Worm (Caenorhabditis elegans) whole organism, mixed stage, embryonic: Measurements from ENCODE around the gene sta-2.
A peak's percentile ranks its signal among the peaks of the same experiment; 100 is the strongest.

ENCODE experiments used
- M03D4.4 ChIP-seq: sonication (generic microtip); optimal IDR thresholded peaks from 2 replicates; lab custom pipeline; 2017; ENCODE audit warnings: mild to moderate bottlenecking, missing genetic modification characterization, missing compliant biosample characterization
- bed-3 ChIP-seq: fragments of 200-800 bp; sonication (Bioruptor generic); optimal IDR thresholded peaks from 3 replicates; lab custom pipeline; 2018; ENCODE audit warnings: mild to moderate bottlenecking, missing genetic modification characterization, moderate library complexity, missing compliant biosample characterization
- blmp-1 ChIP-seq: fragments of 150-350 bp; optimal IDR thresholded peaks from 2 replicates; lab custom pipeline; 2014; ENCODE audit warnings: missing biosample characterization, missing genetic modification characterization
- ceh-39 ChIP-seq: fragments of 150-350 bp; optimal IDR thresholded peaks from 2 replicates; lab custom pipeline; 2014; ENCODE audit warnings: missing biosample characterization, missing genetic modification characterization
- ceh-43 ChIP-seq: fragments of 200-800 bp; sonication (Bioruptor generic); optimal IDR thresholded peaks from 2 replicates; lab custom pipeline; 2018; ENCODE audit warnings: mild to moderate bottlenecking, missing genetic modification characterization, moderate library complexity, missing compliant biosample characterization
- ceh-83 ChIP-seq: fragments of 200-800 bp; sonication (Bioruptor generic); optimal IDR thresholded peaks from 2 replicates; lab custom pipeline; 2018; ENCODE audit warnings: mild to moderate bottlenecking, missing genetic modification characterization, missing compliant biosample characterization
- ces-1 ChIP-seq: fragments of 150-350 bp; optimal IDR thresholded peaks from 2 replicates; lab custom pipeline; 2014; ENCODE audit warnings: missing biosample characterization, missing genetic modification reagents, missing genetic modification characterization
- cnd-1 ChIP-seq: fragments of 200-800 bp; sonication (Bioruptor generic); optimal IDR thresholded peaks from 2 replicates; lab custom pipeline; 2018; ENCODE audit warnings: mild to moderate bottlenecking, missing genetic modification characterization, missing compliant biosample characterization
- drap-1 ChIP-seq: fragments of 200-800 bp; sonication (Bioruptor generic); optimal IDR thresholded peaks from 3 replicates; lab custom pipeline; 2018; ENCODE audit warnings: mild to moderate bottlenecking, missing genetic modification characterization, missing compliant biosample characterization
- elt-1 ChIP-seq: sonication (generic microtip); optimal IDR thresholded peaks from 2 replicates; lab custom pipeline; 2017; ENCODE audit warnings: missing genetic modification characterization, mild to moderate bottlenecking, missing compliant biosample characterization, antibody characterized with exemption, moderate library complexity, borderline replicate concordance; ENCODE audit not compliant: insufficient read depth
- elt-3 ChIP-seq: fragments of 150-350 bp; optimal IDR thresholded peaks from 2 replicates; lab custom pipeline; 2014; ENCODE audit warnings: missing biosample characterization, missing genetic modification characterization
- flh-1 ChIP-seq: fragments of 200-800 bp; sonication (Bioruptor generic); optimal IDR thresholded peaks from 2 replicates; lab custom pipeline; 2018; ENCODE audit warnings: mild to moderate bottlenecking, missing genetic modification characterization, moderate library complexity, missing compliant biosample characterization
- ham-2 ChIP-seq: fragments of 200-800 bp; sonication (Bioruptor generic); optimal IDR thresholded peaks from 2 replicates; lab custom pipeline; 2018; ENCODE audit warnings: mild to moderate bottlenecking, missing genetic modification characterization, missing compliant biosample characterization
- hlh-1 ChIP-seq: fragments of 150-350 bp; optimal IDR thresholded peaks from 2 replicates; lab custom pipeline; 2014; ENCODE audit warnings: missing biosample characterization, missing genetic modification reagents, missing genetic modification characterization
- lin-13 ChIP-seq: fragments of 150-350 bp; optimal IDR thresholded peaks from 2 replicates; lab custom pipeline; 2014; ENCODE audit warnings: missing biosample characterization, missing genetic modification characterization
- lin-32 ChIP-seq: fragments of 200-800 bp; sonication (Bioruptor generic); optimal IDR thresholded peaks from 2 replicates; lab custom pipeline; 2018; ENCODE audit warnings: mild to moderate bottlenecking, missing genetic modification characterization, missing compliant biosample characterization
- lsy-2 ChIP-seq: fragments of 150-350 bp; optimal IDR thresholded peaks from 2 replicates; lab custom pipeline; 2014; ENCODE audit warnings: missing biosample characterization, missing genetic modification characterization
- mab-5 ChIP-seq: fragments of 150-350 bp; optimal IDR thresholded peaks from 2 replicates; lab custom pipeline; 2014; ENCODE audit warnings: missing biosample characterization, missing genetic modification characterization
- mep-1 ChIP-seq: fragments of 150-350 bp; optimal IDR thresholded peaks from 2 replicates; lab custom pipeline; 2017; ENCODE audit warnings: missing biosample characterization, missing genetic modification reagents, missing genetic modification characterization, inconsistent platforms
- mls-2 ChIP-seq: sonication (generic microtip); optimal IDR thresholded peaks from 2 replicates; lab custom pipeline; 2016; ENCODE audit warnings: mild to moderate bottlenecking, missing genetic modification characterization, moderate library complexity, missing compliant biosample characterization
- nhr-12 ChIP-seq: fragments of 150-350 bp; optimal IDR thresholded peaks from 2 replicates; lab custom pipeline; 2014; ENCODE audit warnings: missing biosample characterization, missing genetic modification characterization
- nhr-2 ChIP-seq: fragments of 150-350 bp; optimal IDR thresholded peaks from 2 replicates; lab custom pipeline; 2014; ENCODE audit warnings: missing biosample characterization, missing genetic modification characterization
- nhr-237 ChIP-seq: fragments of 150-350 bp; optimal IDR thresholded peaks from 2 replicates; lab custom pipeline; 2014; ENCODE audit warnings: missing biosample characterization, missing genetic modification characterization
- nhr-28 ChIP-seq: fragments of 150-350 bp; optimal IDR thresholded peaks from 2 replicates; lab custom pipeline; 2014; ENCODE audit warnings: missing biosample characterization, missing genetic modification characterization
- nhr-76 ChIP-seq: sonication (generic microtip); optimal IDR thresholded peaks from 2 replicates; lab custom pipeline; 2017; ENCODE audit warnings: missing biosample characterization, missing genetic modification characterization
- pha-4 ChIP-seq: fragments of 150-350 bp; optimal IDR thresholded peaks from 2 replicates; lab custom pipeline; 2018; ENCODE audit warnings: missing biosample characterization, missing genetic modification reagents, missing genetic modification characterization
- sem-2 ChIP-seq: fragments of 200-800 bp; sonication (Bioruptor generic); optimal IDR thresholded peaks from 2 replicates; lab custom pipeline; 2018; ENCODE audit warnings: mild to moderate bottlenecking, missing genetic modification characterization, missing compliant biosample characterization
- snpc-4 ChIP-seq: fragments of 150-350 bp; optimal IDR thresholded peaks from 2 replicates; lab custom pipeline; 2014; ENCODE audit warnings: missing biosample characterization, missing genetic modification characterization
- sptf-1 ChIP-seq: sonication (generic microtip); optimal IDR thresholded peaks from 2 replicates; lab custom pipeline; 2017; ENCODE audit warnings: mild to moderate bottlenecking, missing genetic modification characterization, moderate library complexity, missing compliant biosample characterization
- tbx-8 ChIP-seq: fragments of 200-800 bp; sonication (Bioruptor generic); optimal IDR thresholded peaks from 2 replicates; lab custom pipeline; 2018; ENCODE audit warnings: mild to moderate bottlenecking, missing genetic modification characterization, moderate library complexity, missing compliant biosample characterization
- unc-120 ChIP-seq: sonication (generic microtip); optimal IDR thresholded peaks from 2 replicates; lab custom pipeline; 2017; ENCODE audit warnings: missing genetic modification characterization, missing compliant biosample characterization; ENCODE audit not compliant: poor library complexity, severe bottlenecking
- unc-39 ChIP-seq: fragments of 150-350 bp; optimal IDR thresholded peaks from 2 replicates; lab custom pipeline; 2014; ENCODE audit warnings: missing biosample characterization, missing genetic modification characterization
- unc-62 ChIP-seq: fragments of 150-350 bp; optimal IDR thresholded peaks from 2 replicates; lab custom pipeline; 2014; ENCODE audit warnings: missing biosample characterization, missing genetic modification reagents, missing genetic modification characterization
- zip-8 ChIP-seq: fragments of 150-350 bp; optimal IDR thresholded peaks from 2 replicates; lab custom pipeline; 2014; ENCODE audit warnings: missing biosample characterization, missing genetic modification characterization
- ztf-11 ChIP-seq: fragments of 150-350 bp; optimal IDR thresholded peaks from 2 replicates; lab custom pipeline; 2014; ENCODE audit warnings: missing biosample characterization, missing genetic modification characterization

The sta-2 gene

DNA sequence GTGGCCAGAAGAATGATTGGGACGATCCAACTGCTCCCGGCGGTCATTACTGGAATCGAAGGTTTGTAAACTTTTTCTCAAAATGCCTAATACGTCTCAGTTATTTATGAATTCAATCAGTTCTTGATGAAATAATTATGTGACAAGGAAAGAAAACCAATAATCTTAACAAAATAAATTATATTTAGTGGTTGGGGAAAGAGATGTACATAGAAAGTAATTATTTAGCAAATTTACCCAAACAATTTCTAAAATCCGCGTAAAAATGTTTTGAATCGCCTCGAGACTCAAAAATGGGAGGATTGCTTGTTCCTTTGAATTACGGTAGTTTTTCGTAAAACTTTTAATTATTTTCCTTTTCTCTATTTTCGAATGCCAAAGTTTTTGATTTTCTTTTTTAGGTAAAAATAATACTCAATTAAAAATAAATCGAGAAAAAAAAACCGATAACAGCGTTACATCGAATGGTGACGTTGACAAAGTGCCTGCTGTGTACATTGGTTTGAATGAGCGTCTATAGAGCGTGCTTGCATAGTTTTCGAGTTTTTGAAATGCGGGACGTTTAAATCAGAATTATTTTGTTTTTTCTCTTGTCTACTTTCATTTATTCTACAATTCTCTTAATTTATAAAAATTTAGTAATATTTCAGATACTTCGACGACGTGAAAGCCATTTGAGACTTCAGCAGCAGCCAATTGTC, 11.4 kb upstream of the sta-2 start, which contains the start of the genes aagr-3 and drap-1:
TSS of gene aagr-3 (minus strand) at position 51 of the 701 bp plus-strand sequence.
TSS of gene drap-1 (plus strand) at position 645 of the 701 bp plus-strand sequence.
- TF ChIP-seq nhr-237 (tag; lab: Kevin White, UChicago) (no peak), ces-1 (GFP tag; lab: Kevin White, UChicago) (peak; percentile 58), nhr-2 (tag; lab: Kevin White, UChicago) (no peak), hlh-1 (tag; lab: Kevin White, UChicago) (peak; percentile 16), zip-8 (tag; lab: Kevin White, UChicago) (no peak), snpc-4 (tag; lab: Kevin White, UChicago) (no peak), ztf-11 (tag; lab: Kevin White, UChicago) (no peak), elt-1 (tag; lab: Kevin White, UChicago) (no peak), ceh-39 (tag; lab: Kevin White, UChicago) (peak; percentile 91), mls-2 (tag; lab: Kevin White, UChicago) (no peak), lsy-2 (tag; lab: Kevin White, UChicago) (peak; percentile 45), mep-1 (tag; lab: Kevin White, UChicago) (peak; percentile 76), ham-2 (GFP tag; lab: Kevin White, UChicago) (no peak), pha-4 (peak; percentile 73), unc-39 (no peak), ceh-83 (GFP tag; lab: Kevin White, UChicago) (no peak), mab-5 (tag; lab: Kevin White, UChicago) (no peak)

DNA sequence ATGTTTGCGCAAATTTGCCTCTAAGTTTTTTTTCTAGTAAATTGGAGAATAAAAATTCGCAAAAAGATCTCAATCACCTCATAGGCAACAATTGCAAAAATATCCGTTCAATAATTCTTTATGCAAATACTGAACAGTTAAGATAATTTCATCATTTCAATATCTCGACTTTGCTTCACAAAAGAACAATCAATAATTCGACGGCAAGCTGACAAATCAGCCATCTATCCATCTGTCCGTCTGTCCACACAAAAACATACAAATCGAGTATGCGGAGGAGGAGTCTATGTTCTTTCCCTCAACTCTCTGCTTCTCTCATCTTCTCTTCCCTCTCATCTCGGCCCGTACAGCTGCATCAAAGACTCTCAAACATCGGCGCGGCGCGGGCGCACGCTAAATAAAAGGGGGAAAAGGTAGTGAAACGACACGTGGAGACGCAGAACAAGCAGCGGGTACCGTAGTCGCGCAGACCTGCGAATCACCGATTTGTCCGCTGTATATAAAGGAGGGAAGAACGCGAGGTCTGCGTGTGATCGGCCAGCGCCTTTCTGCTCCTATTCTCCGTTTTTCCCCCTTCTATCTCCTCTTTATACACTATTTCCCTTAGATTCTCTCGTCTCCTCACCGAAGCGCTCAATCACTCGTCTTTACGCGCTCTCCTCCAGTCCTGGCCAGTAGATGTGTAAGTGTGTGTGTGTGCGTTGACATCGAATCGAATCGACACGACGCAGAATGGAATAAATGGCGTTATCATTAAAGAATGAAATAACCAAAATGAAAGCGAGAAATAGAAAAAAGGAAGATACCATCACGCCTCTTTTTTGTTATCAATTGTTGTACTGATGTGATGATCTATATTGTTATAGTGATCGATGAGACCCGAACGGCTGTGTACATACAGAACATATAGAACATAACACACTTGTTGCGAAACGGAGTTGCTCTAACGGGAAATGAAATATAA, 10.0 kb upstream of the sta-2 start:
- TF ChIP-seq zip-8 (tag; lab: Kevin White, UChicago) = no peak
- TF ChIP-seq elt-1 (tag; lab: Kevin White, UChicago) = no peak
- TF ChIP-seq lsy-2 (tag; lab: Kevin White, UChicago) = peak; percentile 95
- peak; percentile 37 for TF ChIP-seq ces-1 (GFP tag; lab: Kevin White, UChicago)
- TF ChIP-seq cnd-1 = peak; percentile 17
- TF ChIP-seq mls-2 (tag; lab: Kevin White, UChicago) = peak; percentile 90
- TF ChIP-seq sptf-1 = peak; percentile 90
- peak; percentile 80 for TF ChIP-seq nhr-237 (tag; lab: Kevin White, UChicago)
- TF ChIP-seq ztf-11 (tag; lab: Kevin White, UChicago) = peak; percentile 77
- peak; percentile 98 for TF ChIP-seq unc-120 (tag; lab: Kevin White, UChicago)
- TF ChIP-seq lin-13 = peak; percentile 82
- peak; percentile 97 for TF ChIP-seq ham-2 (GFP tag; lab: Kevin White, UChicago)
- TF ChIP-seq unc-62 (GFP tag; lab: Kevin White, UChicago) = peak; percentile 83
- TF ChIP-seq pha-4 = peak; percentile 79
- TF ChIP-seq elt-3 (tag; lab: Kevin White, UChicago) = no peak
- peak; percentile 38 for TF ChIP-seq mep-1 (tag; lab: Kevin White, UChicago)
- peak; percentile 37 for TF ChIP-seq lin-32 (GFP tag; lab: Kevin White, UChicago)
- TF ChIP-seq nhr-76 (tag; lab: Kevin White, UChicago) = peak; percentile 32
- no peak for TF ChIP-seq ceh-83 (GFP tag; lab: Kevin White, UChicago)
- peak; percentile 11 for TF ChIP-seq blmp-1 (tag; lab: Kevin White, UChicago)
- TF ChIP-seq snpc-4 (tag; lab: Kevin White, UChicago) = no peak
- TF ChIP-seq nhr-12 (tag; lab: Kevin White, UChicago) = peak; percentile 48
- peak; percentile 78 for TF ChIP-seq M03D4.4 (tag; lab: Kevin White, UChicago)
- TF ChIP-seq mab-5 (tag; lab: Kevin White, UChicago) = peak; percentile 42
- peak; percentile 55 for TF ChIP-seq nhr-2 (tag; lab: Kevin White, UChicago)
- TF ChIP-seq sem-2 = peak; percentile 35
- no peak for TF ChIP-seq drap-1 (GFP tag; lab: Kevin White, UChicago)
- peak; percentile 54 for TF ChIP-seq flh-1
- TF ChIP-seq ceh-39 (tag; lab: Kevin White, UChicago) = peak; percentile 48
- no peak for TF ChIP-seq bed-3 (GFP tag; lab: Kevin White, UChicago)
- TF ChIP-seq unc-39 = no peak
- TF ChIP-seq nhr-28 (tag; lab: Kevin White, UChicago) = no peak
- TF ChIP-seq tbx-8 (GFP tag; lab: Kevin White, UChicago) = peak; percentile 55
- TF ChIP-seq hlh-1 (tag; lab: Kevin White, UChicago) = peak; percentile 70
- peak; percentile 55 for TF ChIP-seq ceh-43 (GFP tag; lab: Kevin White, UChicago)
- TF ChIP-seq, all 35 proteins: peak for 26
